Fruit fly (Drosophila melanogaster): Measurements from ENCODE around the gene CG31550.
A peak's percentile ranks its signal among the peaks of the same experiment; 100 is the strongest.

CG31550 gene

DNA sequence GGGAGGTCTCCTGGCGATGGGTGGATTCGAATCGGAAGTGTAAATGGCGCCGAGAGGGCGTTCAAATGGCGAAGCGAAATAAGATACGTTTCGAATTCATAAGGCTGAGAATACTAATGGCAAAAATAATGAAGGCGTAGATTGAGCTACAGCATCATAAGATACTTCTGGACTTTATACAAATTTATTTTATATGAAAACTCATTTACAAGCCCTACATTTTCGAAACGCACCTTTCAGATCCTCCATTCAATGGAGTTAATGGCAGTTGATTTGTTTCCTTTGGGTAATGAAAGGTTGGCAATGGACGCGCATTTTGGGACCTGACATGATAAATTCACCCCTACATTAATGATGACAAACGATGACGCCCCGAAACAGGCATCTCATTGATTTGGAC is 29.4 kb downstream of the CG31550 start:
- no peak for TF ChIP-seq noc (tag; optimal IDR thresholded peaks at IDR 0.05)

DNA sequence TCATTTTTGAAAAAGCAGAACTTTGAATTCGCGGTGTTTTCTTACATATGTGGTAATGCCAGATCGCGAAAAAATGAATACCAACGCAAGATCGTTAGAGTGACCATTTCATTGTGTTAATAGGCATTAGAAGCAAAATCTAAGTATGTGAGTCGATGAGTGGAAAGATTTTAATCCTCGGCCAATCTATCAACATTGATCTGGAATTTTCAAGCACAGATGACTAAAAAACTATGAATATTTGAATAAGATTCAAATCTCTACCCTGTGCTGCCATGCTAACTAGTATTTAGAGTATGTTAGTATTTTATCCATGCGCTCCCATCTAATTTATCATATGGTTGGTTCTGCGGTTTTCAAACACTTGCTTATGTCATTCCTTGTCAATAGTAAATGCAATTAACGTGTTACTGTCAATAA is 31.2 kb downstream of the CG31550 start:
- TF ChIP-seq noc (tag; optimal IDR thresholded peaks at IDR 0.05), result no peak

DNA sequence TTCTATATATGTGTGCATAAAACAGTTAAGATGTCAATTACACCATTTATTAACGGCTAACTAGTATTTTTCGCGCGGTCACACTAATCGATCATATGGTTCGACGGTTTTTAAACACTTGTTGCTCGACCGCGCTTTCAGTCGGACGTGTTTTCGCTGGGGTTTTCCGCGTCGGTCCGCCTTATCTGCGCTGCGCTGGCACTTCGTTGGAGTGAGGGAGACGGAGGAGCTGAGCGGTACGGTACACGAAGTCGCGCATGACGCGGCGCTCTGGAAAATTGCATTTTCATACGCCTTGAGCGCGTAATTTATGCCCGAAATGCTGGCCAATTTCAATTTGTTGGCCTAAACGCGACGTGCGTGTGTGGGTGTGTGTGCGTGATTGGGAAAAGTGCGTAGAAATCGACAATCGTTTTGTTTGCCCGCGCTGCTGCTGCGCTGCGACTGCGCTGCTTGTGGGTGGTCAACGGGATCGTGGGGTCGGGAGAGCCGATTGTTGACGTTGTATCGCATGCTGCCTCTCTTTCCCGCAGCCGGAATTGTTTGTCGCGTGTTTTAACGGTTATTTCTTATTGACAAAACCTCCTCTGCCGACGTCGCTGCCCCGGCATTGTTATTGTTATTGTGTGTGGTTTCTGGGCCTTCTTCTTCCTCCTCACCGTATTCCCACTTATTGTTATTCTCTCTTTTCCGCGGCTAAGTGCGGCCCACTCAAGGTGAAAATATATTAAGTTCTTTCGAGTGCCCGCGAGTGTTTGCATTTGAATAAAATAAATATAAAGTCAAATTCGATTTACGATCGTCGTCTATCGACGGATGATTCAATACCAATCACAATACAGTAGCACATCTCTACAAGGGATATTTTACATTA is 31.9 kb downstream of the CG31550 start, which contains the start of gene Itpr:
Itpr (plus strand) TSS at position 116 of the 874 bp plus-strand sequence.
- TF ChIP-seq noc (tag; optimal IDR thresholded peaks at IDR 0.05), result peak; percentile 61

DNA sequence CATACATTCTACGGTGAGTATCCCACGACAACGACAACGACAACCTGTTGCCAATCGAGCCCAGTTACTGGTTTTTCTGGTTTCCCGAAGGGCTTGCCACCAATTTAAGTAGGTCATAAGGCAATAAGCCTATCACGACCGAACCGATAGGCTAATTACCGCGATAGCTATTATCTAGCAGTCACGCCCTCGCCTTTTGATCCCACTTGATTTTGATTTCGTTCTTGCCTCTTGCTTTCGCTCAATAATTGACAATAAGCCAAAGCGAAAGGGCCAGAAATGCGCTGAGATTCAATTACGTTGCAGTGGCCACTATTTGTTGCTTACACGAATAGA is 32.5 kb downstream of the CG31550 start:
- TF ChIP-seq noc (tag; optimal IDR thresholded peaks at IDR 0.05), result no peak

DNA sequence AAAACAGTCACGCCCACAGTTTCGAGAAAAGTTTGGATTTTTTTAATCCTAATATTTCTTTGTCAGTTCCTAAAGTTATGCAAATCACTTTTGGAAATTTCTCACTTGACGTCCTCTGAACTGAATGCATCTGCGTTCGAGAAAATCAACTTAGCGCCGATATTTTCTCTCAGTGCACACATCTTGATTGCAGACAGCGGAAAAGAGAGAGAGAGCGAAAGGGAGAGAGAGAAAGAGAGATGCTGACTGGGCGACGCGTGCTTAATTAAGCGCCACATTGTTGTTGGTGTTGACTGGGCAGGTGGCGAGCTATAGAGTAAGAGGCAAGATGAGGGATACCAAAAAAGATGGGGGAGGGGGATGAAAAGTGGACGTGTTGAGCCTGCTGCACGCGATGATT is 33.3 kb downstream of the CG31550 start:
- no peak for TF ChIP-seq noc (tag; optimal IDR thresholded peaks at IDR 0.05)

DNA sequence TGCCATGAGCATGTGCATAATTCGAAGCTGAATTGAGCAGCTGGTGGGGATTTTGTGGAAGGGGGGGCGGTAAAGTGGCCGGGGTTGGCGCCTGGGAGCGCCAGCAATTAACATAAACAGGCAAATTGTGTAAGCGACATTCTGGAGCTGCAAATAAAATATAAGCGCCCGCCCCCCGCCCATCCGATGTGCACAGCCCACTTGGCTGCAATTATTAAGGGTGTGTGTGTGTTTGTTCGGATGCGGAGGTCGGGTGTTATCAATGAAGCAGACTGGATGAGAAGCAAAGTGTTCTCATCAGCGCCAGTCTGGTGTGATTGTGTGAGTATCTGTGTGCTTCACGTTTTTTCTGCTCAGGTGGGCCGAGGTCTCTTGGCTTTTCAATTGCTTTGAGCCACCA is 34.4 kb downstream of the CG31550 start:
- TF ChIP-seq noc (tag; optimal IDR thresholded peaks at IDR 0.05), result no peak

DNA sequence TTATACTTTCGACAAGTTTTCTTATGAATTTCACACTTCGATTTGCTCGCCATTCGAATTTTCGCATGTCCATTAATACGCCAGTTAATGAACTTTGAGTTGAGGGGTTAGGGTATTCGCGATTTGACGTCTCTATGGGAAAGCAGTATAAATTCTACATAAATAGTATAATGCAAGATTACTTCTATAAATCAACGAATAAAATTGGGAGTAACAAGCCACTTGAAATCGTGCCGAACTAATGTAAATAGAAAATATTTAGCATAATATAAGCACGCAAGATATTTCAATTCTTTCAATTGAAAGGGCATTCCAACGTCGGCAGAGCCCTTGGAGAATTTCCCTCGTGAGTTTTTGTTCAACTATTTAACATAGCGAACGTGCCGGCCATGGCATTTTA is 35.2 kb downstream of the CG31550 start:
- no peak for TF ChIP-seq noc (tag; optimal IDR thresholded peaks at IDR 0.05)

DNA sequence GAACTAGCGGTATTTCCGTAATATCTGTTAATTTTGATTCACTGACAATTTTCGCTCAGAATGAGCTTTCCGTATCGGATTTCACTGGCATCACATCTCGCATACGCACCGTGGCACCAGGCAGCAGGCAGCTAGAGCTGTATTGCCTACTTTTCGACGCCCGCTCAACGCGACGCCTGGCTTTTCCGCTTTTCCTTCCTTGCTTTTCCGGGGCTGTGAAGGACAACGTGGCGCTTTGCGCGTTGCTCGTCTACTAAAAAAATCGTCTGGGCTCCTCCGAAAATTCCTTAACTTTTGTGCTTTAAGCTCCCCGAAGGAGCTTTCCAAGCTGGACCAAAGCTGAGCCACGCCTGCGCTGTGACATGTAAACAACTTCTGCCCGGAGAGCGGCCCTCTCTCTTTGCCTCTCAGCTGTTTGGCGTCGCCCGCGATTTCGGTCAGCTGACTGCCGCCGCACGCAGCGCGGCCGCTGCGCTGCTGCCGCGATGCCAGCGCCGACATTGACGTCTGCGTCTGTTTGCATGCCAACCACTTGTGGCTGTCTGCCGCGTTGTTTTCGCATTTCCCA is 37.8 kb downstream of the CG31550 start, which contains the start of the genes CG43845 and Nmdar1:
CG43845 (minus strand) TSS at position 51 of the 568 bp plus-strand sequence.
Nmdar1 (minus strand) TSS at position 259 of the 568 bp plus-strand sequence.
- no peak for TF ChIP-seq noc (tag; optimal IDR thresholded peaks at IDR 0.05)

DNA sequence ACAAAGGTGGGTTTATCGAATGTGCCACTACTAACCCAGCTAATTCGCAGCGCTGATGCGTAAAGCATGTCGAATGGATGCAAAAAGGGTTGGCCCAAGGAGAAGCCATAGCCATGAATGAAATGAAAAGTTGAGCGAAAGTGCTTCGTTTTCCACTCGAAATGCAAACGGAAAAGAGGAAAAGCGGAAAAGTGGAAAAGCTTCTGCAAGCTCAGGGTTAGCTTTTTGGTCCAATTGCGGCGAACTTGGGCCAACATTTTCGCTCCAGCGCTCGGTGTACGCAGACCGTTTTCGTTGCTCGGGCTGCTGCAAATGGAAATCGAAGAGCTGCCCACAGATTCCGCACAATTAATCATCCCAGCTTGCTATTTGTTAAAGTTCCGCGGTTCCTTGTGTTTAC is 39.5 kb downstream of the CG31550 start:
- no peak for TF ChIP-seq noc (tag; optimal IDR thresholded peaks at IDR 0.05)

DNA sequence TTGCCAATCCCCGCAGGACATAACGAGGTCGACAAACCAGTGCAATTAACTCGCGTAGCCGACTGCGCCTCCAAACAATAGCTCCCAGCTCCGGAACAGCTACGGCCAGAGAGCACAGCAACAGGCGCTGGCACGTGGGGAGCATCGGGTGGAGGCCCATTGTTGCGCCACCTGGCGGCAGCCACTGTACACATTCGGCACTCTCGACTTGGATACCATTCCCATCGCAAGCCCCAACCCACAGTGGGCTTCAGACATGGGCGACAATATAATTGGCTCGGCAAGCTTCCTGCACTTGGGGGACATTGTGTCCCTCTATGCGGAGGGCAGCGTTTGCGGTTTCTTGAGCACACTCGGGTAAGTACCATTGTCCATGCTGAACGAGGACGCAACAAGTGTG is 42.2 kb downstream of the CG31550 start:
- no peak for TF ChIP-seq noc (tag; optimal IDR thresholded peaks at IDR 0.05)

All from whole organism, larva.